Fruit fly (Drosophila melanogaster) whole organism, adult: ENCODE data around the gene Zip71B.

Experiments
- CG11617 ChIP-seq: fragments of 200-800 bp; sonication (Bioruptor generic); optimal IDR thresholded peaks from 2 replicates; lab custom pipeline; 2017; ENCODE audit warnings: mild to moderate bottlenecking, missing biosample characterization, missing genetic modification reagents, missing genetic modification characterization
- CG14711 ChIP-seq: fragments of 200-800 bp; sonication (Bioruptor generic); optimal IDR thresholded peaks from 2 replicates; lab custom pipeline; 2018; ENCODE audit warnings: missing biosample characterization, mild to moderate bottlenecking, missing genetic modification characterization, moderate library complexity
- Mnt ChIP-seq: fragments of 200-800 bp; sonication (Bioruptor generic); optimal IDR thresholded peaks from 2 replicates; lab custom pipeline; 2016; ENCODE audit warnings: missing biosample characterization, mild to moderate bottlenecking, missing genetic modification characterization
- bab1 ChIP-seq: fragments of 200-800 bp; sonication (Bioruptor generic); optimal IDR thresholded peaks from 3 replicates; lab custom pipeline; 2019; ENCODE audit warnings: missing biosample characterization, mild to moderate bottlenecking, missing genetic modification characterization, moderate library complexity
- cic ChIP-seq: fragments of 200-800 bp; sonication (Bioruptor generic); optimal IDR thresholded peaks from 2 replicates; lab custom pipeline; 2017; ENCODE audit warnings: missing biosample characterization, mild to moderate bottlenecking, missing genetic modification characterization, moderate library complexity
- toe ChIP-seq: fragments of 200-800 bp; sonication (Bioruptor generic); optimal IDR thresholded peaks from 2 replicates; lab custom pipeline; 2016; ENCODE audit warnings: missing biosample characterization, missing genetic modification characterization

DNA sequence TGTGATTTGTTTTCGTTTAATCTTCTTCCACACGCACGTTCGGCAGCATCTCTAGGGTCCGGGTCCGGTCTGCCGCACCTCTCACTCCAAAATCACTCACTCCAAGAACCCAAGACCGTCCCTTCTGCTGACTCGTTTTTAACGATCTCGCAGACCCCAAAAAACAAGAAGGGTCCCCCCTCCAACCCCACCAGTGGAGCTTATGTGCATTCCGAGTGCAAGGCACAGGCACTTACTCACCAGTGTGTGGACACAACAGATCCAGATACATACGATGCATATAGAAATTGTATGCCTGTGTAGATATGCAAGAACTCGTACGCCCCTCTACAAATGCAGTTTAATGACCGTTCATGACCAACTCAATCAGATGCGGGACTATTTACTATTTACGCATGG, 13.6 kb upstream of the Zip71B start:
- TF ChIP-seq CG11617, result no peak
- no peak for TF ChIP-seq bab1 (GFP tag; lab: Kevin White, UChicago)
- no peak for TF ChIP-seq toe
- no peak for TF ChIP-seq cic (GFP tag; lab: Kevin White, UChicago)
- TF ChIP-seq Mnt, result no peak
- TF ChIP-seq CG14711, result no peak
